Fruit fly (Drosophila melanogaster): Measurements from ENCODE around the gene tx.

DNA sequence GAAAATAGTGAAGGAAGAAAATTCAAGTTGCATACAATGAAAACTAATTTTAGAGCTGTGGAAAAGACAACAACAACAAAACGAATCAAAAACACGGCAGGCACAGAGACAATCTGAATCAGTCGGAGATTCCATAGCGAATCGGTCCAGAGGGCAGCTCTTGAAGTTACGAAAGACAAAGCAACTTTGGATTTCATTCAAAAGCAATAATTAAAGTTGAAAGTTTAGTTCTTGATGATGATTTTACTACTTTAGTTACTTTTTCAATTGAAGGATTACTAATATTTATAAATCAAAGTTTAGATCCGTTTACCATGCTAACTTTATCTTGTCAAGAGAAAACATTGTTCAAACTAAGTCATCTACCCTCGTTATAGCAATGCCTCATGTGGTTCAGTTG, 2.8 kb downstream of the tx start:
- TF ChIP-seq Crg-1 (GFP tag; optimal IDR thresholded peaks at IDR 0.05) (no peak), kay (GFP tag; ENCODE audit: borderline replicate concordance) (no peak), Clk (GFP tag; optimal IDR thresholded peaks at IDR 0.05) (no peak), Mnt (GFP tag; optimal IDR thresholded peaks at IDR 0.05) (no peak), cic (GFP tag; optimal IDR thresholded peaks at IDR 0.05) (no peak), cnc (optimal IDR thresholded peaks at IDR 0.05) (no peak), CG33017 (tag; optimal IDR thresholded peaks at IDR 0.05) (no peak), tj (GFP tag; optimal IDR thresholded peaks at IDR 0.05) (no peak), CG12768 (GFP tag; optimal IDR thresholded peaks at IDR 0.05) (no peak)

Measured in whole organism, adult.